Fruit fly (Drosophila melanogaster) whole organism: ENCODE data around the gene PCID2.

Source experiments
- CG8478 ChIP-seq: fragments of >200 bp; optimal IDR thresholded peaks from 2 replicates; lab custom pipeline; 2018; ENCODE audit warnings: inconsistent platforms
- Dll ChIP-seq: fragments of >200 bp; optimal IDR thresholded peaks from 2 replicates; lab custom pipeline; 2017
- EcR ChIP-seq, 2 experiments: fragments of >200 bp; optimal IDR thresholded peaks; 2 replicates each; lab custom pipeline; 2017; ENCODE audit warnings: missing biosample characterization in 2 of 2, missing genetic modification characterization in 2 of 2, missing genetic modification reagents in 2 of 2
- pan ChIP-seq: fragments of >200 bp; optimal IDR thresholded peaks from 2 replicates; lab custom pipeline; 2017
- psq ChIP-seq: fragments of >200 bp; optimal IDR thresholded peaks from 2 replicates; lab custom pipeline; 2017
- usp ChIP-seq: fragments of >200 bp; optimal IDR thresholded peaks from 2 replicates; lab custom pipeline; 2017; ENCODE audit warnings: missing biosample characterization, missing genetic modification characterization, mixed read lengths

- TF ChIP-seq pan (lab: Kevin White, UChicago) (no peak), Dll (lab: Kevin White, UChicago) (no peak), psq (lab: Kevin White, UChicago) (no peak), usp (no peak), CG8478 (lab: Kevin White, UChicago) (no peak), EcR (GFP tag; optimal IDR thresholded peaks at IDR 0.05; lab: Kevin White, UChicago) (no peak)
Measured at dm6 chr3L:11626229-11626826, at the start of gene PCID2.
